Worm (Caenorhabditis elegans) whole organism, young adult: ENCODE measurements around the gene F54D5.15.

Experiments used
- C17E4.6 ChIP-seq: fragments of 200-800 bp; sonication (Bioruptor generic); IDR thresholded peaks from 2 replicates; pipeline ENCODE4 v1.3.6; 2022; ENCODE audit warnings: missing genetic modification reagents, missing genetic modification characterization, missing compliant biosample characterization
- D2030.7 ChIP-seq: fragments of 200-800 bp; sonication (Bioruptor generic); IDR thresholded peaks from 2 replicates; pipeline ENCODE4 v1.3.6; 2022; ENCODE audit warnings: missing genetic modification reagents, missing genetic modification characterization, missing compliant biosample characterization
- F22D6.2 ChIP-seq: sonication (generic microtip); optimal IDR thresholded peaks from 2 replicates; lab custom pipeline; 2016; ENCODE audit warnings: mild to moderate bottlenecking, missing genetic modification characterization, missing compliant biosample characterization
- F33H1.4 ChIP-seq: fragments of 200-800 bp; sonication (Bioruptor generic); IDR thresholded peaks from 2 replicates; pipeline ENCODE4 v1.3.6; 2022; ENCODE audit warnings: missing genetic modification reagents, missing genetic modification characterization, missing compliant biosample characterization
- F49E8.2 ChIP-seq: sonication (generic microtip); optimal IDR thresholded peaks from 3 replicates; lab custom pipeline; 2017; ENCODE audit warnings: missing genetic modification characterization, mild to moderate bottlenecking, missing compliant biosample characterization, antibody characterized with exemption, moderate library complexity; ENCODE audit not compliant: insufficient read depth
- F55B11.4 ChIP-seq: sonication (generic microtip); optimal IDR thresholded peaks from 2 replicates; lab custom pipeline; 2016; ENCODE audit warnings: missing compliant biosample characterization, missing genetic modification characterization, borderline replicate concordance; ENCODE audit not compliant: insufficient read depth
- F57A8.1 ChIP-seq: fragments of 200-800 bp; sonication (Bioruptor generic); optimal IDR thresholded peaks from 2 replicates; lab custom pipeline; 2018; ENCODE audit warnings: mild to moderate bottlenecking, missing genetic modification characterization, moderate library complexity, missing compliant biosample characterization
- T07F8.4 ChIP-seq: sonication (generic microtip); optimal IDR thresholded peaks from 2 replicates; lab custom pipeline; 2016; ENCODE audit warnings: mild to moderate bottlenecking, missing genetic modification characterization, moderate library complexity, missing compliant biosample characterization
- T26A5.8 ChIP-seq: sonication (generic microtip); optimal IDR thresholded peaks from 2 replicates; lab custom pipeline; 2016; ENCODE audit warnings: missing genetic modification characterization, missing compliant biosample characterization
- Y67H2A.10 ChIP-seq: fragments of 200-800 bp; sonication (Bioruptor generic); conservative IDR thresholded peaks from 2 replicates; pipeline ENCODE4 v1.3.6; 2022; ENCODE audit warnings: missing genetic modification reagents, missing genetic modification characterization, missing compliant biosample characterization
- ama-1 ChIP-seq, 3 experiments: fragments of 150-350 bp in 1 of 3; sonication (generic microtip) in 2 of 3; optimal IDR thresholded peaks; 2 replicates each; lab custom pipeline; 2014 to 2018; ENCODE audit warnings: missing biosample characterization in 2 of 3, missing genetic modification characterization in 2 of 3, missing genetic modification reagents in 2 of 3
- aptf-3 ChIP-seq: fragments of 200-800 bp; sonication (Bioruptor generic); IDR thresholded peaks from 2 replicates; pipeline ENCODE4 v1.3.6; 2022; ENCODE audit warnings: missing genetic modification characterization, missing compliant biosample characterization
- athp-1 ChIP-seq: sonication (generic microtip); optimal IDR thresholded peaks from 2 replicates; lab custom pipeline; 2017; ENCODE audit warnings: mild to moderate bottlenecking, missing genetic modification characterization, missing compliant biosample characterization
- attf-6 ChIP-seq: fragments of 200-800 bp; sonication (Bioruptor generic); IDR thresholded peaks from 2 replicates; pipeline ENCODE4 v1.3.6; 2022; ENCODE audit warnings: missing genetic modification reagents, missing genetic modification characterization, missing compliant biosample characterization
- bed-1 ChIP-seq: fragments of 200-800 bp; sonication (Bioruptor generic); IDR thresholded peaks from 2 replicates; pipeline ENCODE4 v1.3.6; 2022; ENCODE audit warnings: missing genetic modification reagents, missing genetic modification characterization, missing compliant biosample characterization
- bed-2 ChIP-seq: fragments of 200-800 bp; sonication (Bioruptor generic); IDR thresholded peaks from 2 replicates; pipeline ENCODE4 v1.3.6; 2022; ENCODE audit warnings: missing genetic modification reagents, missing genetic modification characterization, missing compliant biosample characterization
- cebp-2 ChIP-seq: fragments of 200-800 bp; sonication (Bioruptor generic); IDR thresholded peaks from 2 replicates; pipeline ENCODE4 v1.3.6; 2022; ENCODE audit warnings: missing genetic modification characterization, missing compliant biosample characterization
- ceh-58 ChIP-seq: fragments of 200-800 bp; sonication (Bioruptor generic); IDR thresholded peaks from 2 replicates; pipeline ENCODE4 v1.3.6; 2022; ENCODE audit warnings: missing genetic modification characterization, missing compliant biosample characterization
- ceh-79 ChIP-seq: sonication (generic microtip); optimal IDR thresholded peaks from 2 replicates; lab custom pipeline; 2017; ENCODE audit warnings: mild to moderate bottlenecking, missing genetic modification characterization, missing compliant biosample characterization
- chd-7 ChIP-seq: sonication (generic microtip); optimal IDR thresholded peaks from 2 replicates; lab custom pipeline; 2016; ENCODE audit warnings: mild to moderate bottlenecking, missing genetic modification characterization, moderate library complexity, missing compliant biosample characterization
- die-1 ChIP-seq: sonication (generic microtip); optimal IDR thresholded peaks from 2 replicates; lab custom pipeline; 2016; ENCODE audit warnings: missing genotype, mild to moderate bottlenecking, missing genetic modification characterization, missing compliant biosample characterization
- efl-1 ChIP-seq: fragments of 150-350 bp; optimal IDR thresholded peaks from 2 replicates; lab custom pipeline; 2014; ENCODE audit warnings: missing biosample characterization, missing genetic modification reagents, missing genetic modification characterization
- egl-18 ChIP-seq: fragments of 200-800 bp; sonication (Bioruptor generic); IDR thresholded peaks from 2 replicates; pipeline ENCODE4 v1.3.6; 2022; ENCODE audit warnings: missing genetic modification reagents, missing genetic modification characterization, missing compliant biosample characterization
- fkh-3 ChIP-seq: sonication (generic microtip); optimal IDR thresholded peaks from 2 replicates; lab custom pipeline; 2016; ENCODE audit warnings: mild to moderate bottlenecking, missing genetic modification characterization, missing compliant biosample characterization
- hlh-12 ChIP-seq: sonication (generic microtip); optimal IDR thresholded peaks from 2 replicates; lab custom pipeline; 2016; ENCODE audit warnings: missing genetic modification characterization, missing compliant biosample characterization
- hrde-1 ChIP-seq: sonication (generic microtip); optimal IDR thresholded peaks from 2 replicates; lab custom pipeline; 2016; ENCODE audit warnings: missing genetic modification characterization, mild to moderate bottlenecking, missing compliant biosample characterization, moderate library complexity, missing genotype, missing genetic modification reagents, borderline replicate concordance
- let-526 ChIP-seq: fragments of 200-800 bp; sonication (Bioruptor generic); IDR thresholded peaks from 2 replicates; pipeline ENCODE4 v1.3.6; 2022; ENCODE audit warnings: missing genetic modification reagents, missing genetic modification characterization, missing compliant biosample characterization
- lin-35 ChIP-seq, 3 experiments: fragments of 150-350 bp in 2 of 3; sonication (generic microtip) in 1 of 3; optimal IDR thresholded peaks; 2 replicates each; lab custom pipeline; 2014 to 2018; ENCODE audit warnings: missing biosample characterization in 3 of 3, missing genetic modification characterization in 3 of 3, missing genetic modification reagents in 3 of 3
- lsl-1 ChIP-seq: fragments of 200-800 bp; sonication (Bioruptor generic); optimal IDR thresholded peaks from 2 replicates; lab custom pipeline; 2018; ENCODE audit warnings: mild to moderate bottlenecking, missing genetic modification characterization, moderate library complexity, missing compliant biosample characterization
- lsy-27 ChIP-seq: sonication (generic microtip); optimal IDR thresholded peaks from 2 replicates; lab custom pipeline; 2017; ENCODE audit warnings: missing genetic modification characterization, mild to moderate bottlenecking, missing compliant biosample characterization, antibody characterized with exemption, missing genotype, borderline replicate concordance; ENCODE audit not compliant: insufficient read depth
- madf-8 ChIP-seq: fragments of 200-800 bp; sonication (Bioruptor generic); conservative IDR thresholded peaks from 2 replicates; pipeline ENCODE4 v1.3.6; 2022; ENCODE audit warnings: missing genetic modification reagents, missing genetic modification characterization, missing compliant biosample characterization
- mes-4 ChIP-seq: sonication (generic microtip); optimal IDR thresholded peaks from 2 replicates; lab custom pipeline; 2016; ENCODE audit warnings: missing genotype, missing genetic modification characterization, missing compliant biosample characterization
- nhr-27 ChIP-seq: fragments of 200-800 bp; sonication (Bioruptor generic); optimal IDR thresholded peaks from 2 replicates; lab custom pipeline; 2018; ENCODE audit warnings: mild to moderate bottlenecking, missing genetic modification characterization, moderate library complexity, missing compliant biosample characterization
- pbrm-1 ChIP-seq: fragments of 200-800 bp; sonication (Bioruptor generic); IDR thresholded peaks from 2 replicates; pipeline ENCODE4 v1.3.6; 2022; ENCODE audit warnings: missing genetic modification reagents, missing genetic modification characterization, missing compliant biosample characterization
- rcor-1 ChIP-seq: fragments of 200-800 bp; sonication (Bioruptor generic); IDR thresholded peaks from 2 replicates; pipeline ENCODE4 v1.3.6; 2022; ENCODE audit warnings: missing genetic modification reagents, missing genetic modification characterization, missing compliant biosample characterization
- rec-8 ChIP-seq, 2 experiments: sonication (generic microtip); optimal IDR thresholded peaks; 2 replicates each; lab custom pipeline; 2016; ENCODE audit warnings: mild to moderate bottlenecking in 2 of 2, missing genetic modification characterization in 2 of 2, missing genetic modification reagents in 2 of 2, missing genotype in 2 of 2, missing biosample characterization in 1 of 2, missing compliant biosample characterization in 1 of 2, moderate library complexity in 1 of 2
- repo-1 ChIP-seq: sonication (generic microtip); optimal IDR thresholded peaks from 2 replicates; lab custom pipeline; 2017; ENCODE audit warnings: mild to moderate bottlenecking, missing genetic modification characterization, missing compliant biosample characterization
- tbp1 ChIP-seq: fragments of 200-800 bp; sonication (Bioruptor generic); optimal IDR thresholded peaks from 2 replicates; lab custom pipeline; 2018; ENCODE audit warnings: mild to moderate bottlenecking, missing genetic modification characterization, missing compliant biosample characterization
- unc-130 ChIP-seq: sonication (generic microtip); optimal IDR thresholded peaks from 2 replicates; lab custom pipeline; 2016; ENCODE audit warnings: missing genetic modification reagents, missing genetic modification characterization, missing compliant biosample characterization
- zfh-2 ChIP-seq: fragments of 200-800 bp; sonication (Bioruptor generic); conservative IDR thresholded peaks from 2 replicates; pipeline ENCODE4 v1.3.6; 2022; ENCODE audit warnings: missing genetic modification reagents, missing genetic modification characterization, missing compliant biosample characterization
- ztf-26 ChIP-seq: sonication (generic microtip); optimal IDR thresholded peaks from 2 replicates; lab custom pipeline; 2017; ENCODE audit warnings: missing genetic modification characterization, missing compliant biosample characterization
- ztf-28 ChIP-seq: fragments of 200-800 bp; sonication (Bioruptor generic); IDR thresholded peaks from 2 replicates; pipeline ENCODE4 v1.3.6; 2022; ENCODE audit warnings: missing genetic modification reagents, missing genetic modification characterization, missing compliant biosample characterization
- ztf-6 ChIP-seq: fragments of 200-800 bp; sonication (Bioruptor generic); IDR thresholded peaks from 2 replicates; pipeline ENCODE4 v1.3.6; 2022; ENCODE audit warnings: missing genetic modification reagents, missing genetic modification characterization, missing compliant biosample characterization

The F54D5.15 gene

ce11 chrII:11537115-11537514 lies 26.9 kb downstream of the F54D5.15 start (continued):
- TF ChIP-seq repo-1 (tag; lab: Kevin White, UChicago) = no peak
- no peak for TF ChIP-seq nhr-27 (tag; lab: Kevin White, UChicago)
- peak; percentile 81; the same call in 1 of the 2 replicates for TF ChIP-seq bed-2
- TF ChIP-seq rec-8 (tag; optimal IDR thresholded peaks at IDR 0.05; lab: Kevin White, UChicago) = no peak
- no peak for TF ChIP-seq F57A8.1 (GFP tag; lab: Kevin White, UChicago)
- no peak for TF ChIP-seq chd-7 (tag; lab: Kevin White, UChicago)
- 0 out of 2 replicates have a peak, but pooled peaks have one; percentile 54 for TF ChIP-seq attf-6 (GFP tag; lab: Robert Waterston, UW)
- no peak for TF ChIP-seq mes-4 (tag; lab: Kevin White, UChicago)
- TF ChIP-seq ztf-26 (tag; lab: Kevin White, UChicago) = no peak
- peak; percentile 78 for TF ChIP-seq C17E4.6 (GFP tag; lab: Robert Waterston, UW)
- TF ChIP-seq lsl-1 = peak; percentile 80
- no peak for TF ChIP-seq ceh-79 (tag; lab: Kevin White, UChicago)
- no peak for TF ChIP-seq T07F8.4 (tag; lab: Kevin White, UChicago)
- TF ChIP-seq hlh-12 (tag; lab: Kevin White, UChicago) = no peak
- TF ChIP-seq hrde-1 (tag; lab: Kevin White, UChicago) = peak; percentile 44
- TF ChIP-seq bed-1 (GFP tag; lab: Robert Waterston, UW) = no peak
- peak; percentile 98 for TF ChIP-seq madf-8 (GFP tag; lab: Robert Waterston, UW)
- peak; percentile 85 for TF ChIP-seq zfh-2 (GFP tag; lab: Robert Waterston, UW)
- TF ChIP-seq die-1 (tag; lab: Kevin White, UChicago) = no peak
- TF ChIP-seq tbp1 = peak; percentile 59
- TF ChIP-seq T26A5.8 (tag; lab: Kevin White, UChicago) = no peak
- no peak for TF ChIP-seq fkh-3 (tag; lab: Kevin White, UChicago)
- peak; percentile 72 for TF ChIP-seq unc-130 (GFP tag; lab: Kevin White, UChicago)
- peak; percentile 40 for TF ChIP-seq athp-1 (tag; lab: Kevin White, UChicago)
- TF ChIP-seq cebp-2 (GFP tag; lab: Robert Waterston, UW) = no peak
- no peak for TF ChIP-seq egl-18 (GFP tag; lab: Robert Waterston, UW)
- TF ChIP-seq ama-1 (optimal IDR thresholded peaks at IDR 0.05; lab: Kevin White, UChicago) = no peak
- TF ChIP-seq ama-1 (GFP tag; optimal IDR thresholded peaks at IDR 0.05; lab: Kevin White, UChicago) = no peak
- peak in 2 of 3 experiments; percentile 38 to 44 for TF ChIP-seq lin-35 (GFP tag; optimal IDR thresholded peaks at IDR 0.05; lab: Kevin White, UChicago)
- TF ChIP-seq efl-1 = peak; percentile 97
- peak; percentile 75; the same call in 1 of the 2 replicates for TF ChIP-seq pbrm-1 (GFP tag; lab: Robert Waterston, UW)
- TF ChIP-seq F33H1.4 (GFP tag; lab: Robert Waterston, UW) = peak; percentile 79
- no peak for TF ChIP-seq let-526
- TF ChIP-seq aptf-3 (GFP tag; lab: Robert Waterston, UW) = no peak
- TF ChIP-seq ztf-28 = 0 out of 2 replicates have a peak, but pooled peaks have one; percentile 51
- 0 out of 2 replicates have a peak, but pooled peaks have one; percentile 20 for TF ChIP-seq ceh-58 (GFP tag; lab: Robert Waterston, UW)
- TF ChIP-seq F22D6.2 (tag; lab: Kevin White, UChicago) = no peak
- peak; percentile 47; the same call in 1 of the 2 replicates for TF ChIP-seq rcor-1 (GFP tag; lab: Robert Waterston, UW)
- no peak for TF ChIP-seq F55B11.4
- TF ChIP-seq ztf-6 (GFP tag; lab: Robert Waterston, UW) = no peak
- TF ChIP-seq F49E8.2 = no peak
- no peak for TF ChIP-seq Y67H2A.10
- TF ChIP-seq lsy-27 (tag; lab: Kevin White, UChicago) = no peak
- TF ChIP-seq D2030.7 = peak; percentile 95
